Fruit fly (Drosophila melanogaster) whole organism, embryonic: ENCODE data around the gene Rh2.

Experiments
- BtbVII ChIP-seq: fragments of 200-800 bp; sonication (Bioruptor generic); optimal IDR thresholded peaks from 3 replicates; lab custom pipeline; 2017; ENCODE audit warnings: missing biosample characterization, mild to moderate bottlenecking, missing genetic modification characterization
- C15 ChIP-seq: fragments of 200-800 bp; sonication (Bioruptor generic); IDR thresholded peaks from 3 replicates; pipeline ENCODE4 v1.3.6; 2022; ENCODE audit warnings: missing biosample characterization, missing genetic modification characterization
- CG10431 ChIP-seq: fragments of 200-800 bp; sonication (Bioruptor generic); optimal IDR thresholded peaks from 3 replicates; lab custom pipeline; 2018; ENCODE audit warnings: missing biosample characterization, mild to moderate bottlenecking, missing genetic modification characterization
- CG10462 ChIP-seq: fragments of 200-800 bp; sonication (Bioruptor generic); optimal IDR thresholded peaks from 2 replicates; lab custom pipeline; 2016; ENCODE audit warnings: missing biosample characterization, missing genetic modification characterization
- CG11085 ChIP-seq: fragments of 200-800 bp; sonication (Bioruptor generic); IDR thresholded peaks from 2 replicates; pipeline ENCODE4 v1.3.6; 2022; ENCODE audit warnings: missing biosample characterization, missing genetic modification characterization
- CG12155 ChIP-seq: fragments of 200-800 bp; sonication (Bioruptor generic); optimal IDR thresholded peaks from 3 replicates; lab custom pipeline; 2016; ENCODE audit warnings: missing biosample characterization, missing genetic modification characterization
- CG12659 ChIP-seq: fragments of 200-800 bp; sonication (Bioruptor generic); optimal IDR thresholded peaks from 3 replicates; lab custom pipeline; 2017; ENCODE audit warnings: mild to moderate bottlenecking, missing biosample characterization, missing genetic modification reagents, missing genetic modification characterization
- CG13624 ChIP-seq: fragments of 200-800 bp; sonication (Bioruptor generic); optimal IDR thresholded peaks from 2 replicates; lab custom pipeline; 2016; ENCODE audit warnings: missing biosample characterization, missing genetic modification characterization
- CG14050 ChIP-seq: fragments of 200-800 bp; sonication (Bioruptor generic); IDR thresholded peaks from 3 replicates; pipeline ENCODE4 v1.3.6; 2022; ENCODE audit warnings: missing biosample characterization, missing genetic modification characterization
- CG15011 ChIP-seq: fragments of 200-800 bp; sonication (Bioruptor generic); optimal IDR thresholded peaks from 3 replicates; lab custom pipeline; 2018; ENCODE audit warnings: missing biosample characterization, mild to moderate bottlenecking, missing genetic modification characterization
- CG15479 ChIP-seq: fragments of 200-800 bp; sonication (Bioruptor generic); optimal IDR thresholded peaks from 3 replicates; lab custom pipeline; 2019; ENCODE audit warnings: missing biosample characterization, mild to moderate bottlenecking, missing genetic modification characterization, moderate library complexity
- CG1603 ChIP-seq: fragments of 200-800 bp; sonication (Bioruptor generic); optimal IDR thresholded peaks from 2 replicates; lab custom pipeline; 2019; ENCODE audit warnings: missing biosample characterization, mild to moderate bottlenecking, missing genetic modification characterization, moderate library complexity
- CG16779 ChIP-seq: fragments of 200-800 bp; sonication (Bioruptor generic); IDR thresholded peaks from 2 replicates; pipeline ENCODE4 v1.3.6; 2022; ENCODE audit warnings: missing biosample characterization, missing genetic modification characterization
- CG16815 ChIP-seq: fragments of 200-800 bp; sonication (Bioruptor generic); optimal IDR thresholded peaks from 3 replicates; lab custom pipeline; 2017; ENCODE audit warnings: missing biosample characterization, mild to moderate bottlenecking, missing genetic modification characterization
- CG1832 ChIP-seq: fragments of 200-800 bp; sonication (Bioruptor generic); optimal IDR thresholded peaks from 2 replicates; lab custom pipeline; 2017; ENCODE audit warnings: missing biosample characterization, mild to moderate bottlenecking, missing genetic modification characterization, inconsistent platforms
- CG30431 ChIP-seq: fragments of 200-800 bp; sonication (Bioruptor generic); optimal IDR thresholded peaks from 2 replicates; lab custom pipeline; 2017; ENCODE audit warnings: missing biosample characterization, missing genetic modification characterization
- CG42726 ChIP-seq: fragments of 200-800 bp; sonication (Bioruptor generic); IDR thresholded peaks from 2 replicates; pipeline ENCODE4 v1.3.6; 2022; ENCODE audit warnings: missing biosample characterization, missing genetic modification characterization; ENCODE audit not compliant: partially characterized antibody
- CG4617 ChIP-seq: fragments of 200-800 bp; sonication (Bioruptor generic); optimal IDR thresholded peaks from 3 replicates; lab custom pipeline; 2016; ENCODE audit warnings: missing biosample characterization, missing genetic modification characterization, borderline replicate concordance
- CG7839 ChIP-seq: fragments of 200-800 bp; sonication (Bioruptor generic); optimal IDR thresholded peaks from 3 replicates; lab custom pipeline; 2018; ENCODE audit warnings: missing biosample characterization, mild to moderate bottlenecking, missing genetic modification characterization, moderate library complexity
- CG7987 ChIP-seq: fragments of 200-800 bp; sonication (Bioruptor generic); optimal IDR thresholded peaks from 2 replicates; lab custom pipeline; 2018; ENCODE audit warnings: missing biosample characterization, mild to moderate bottlenecking, missing genetic modification characterization, moderate library complexity
- CG8281 ChIP-seq: fragments of 200-800 bp; sonication (Bioruptor generic); optimal IDR thresholded peaks from 2 replicates; lab custom pipeline; 2018; ENCODE audit warnings: missing biosample characterization, mild to moderate bottlenecking, missing genetic modification characterization, moderate library complexity
- CG9215 ChIP-seq: fragments of 200-800 bp; sonication (Bioruptor generic); IDR thresholded peaks from 2 replicates; pipeline ENCODE4 v1.3.6; 2022; ENCODE audit warnings: missing biosample characterization, missing genetic modification characterization
- CG9437 ChIP-seq: fragments of 200-800 bp; sonication (Bioruptor generic); optimal IDR thresholded peaks from 2 replicates; lab custom pipeline; 2018; ENCODE audit warnings: missing biosample characterization, mild to moderate bottlenecking, missing genetic modification characterization
- Camta ChIP-seq: fragments of 200-800 bp; sonication (Bioruptor generic); optimal IDR thresholded peaks from 2 replicates; lab custom pipeline; 2016; ENCODE audit warnings: missing biosample characterization, missing genetic modification characterization
- Dbx ChIP-seq: fragments of 200-800 bp; sonication (Bioruptor generic); IDR thresholded peaks from 3 replicates; pipeline ENCODE4 v1.3.6; 2022; ENCODE audit warnings: missing biosample characterization, missing genetic modification characterization
- Dll ChIP-seq: fragments of 200-800 bp; sonication (Bioruptor generic); IDR thresholded peaks from 4 replicates; pipeline ENCODE4 v1.3.6; 2022; ENCODE audit warnings: missing biosample characterization, missing genetic modification characterization; ENCODE audit not compliant: partially characterized antibody
- Drgx ChIP-seq: fragments of 200-800 bp; sonication (Bioruptor generic); IDR thresholded peaks from 2 replicates; pipeline ENCODE4 v1.3.6; 2022; ENCODE audit warnings: missing biosample characterization, missing genetic modification characterization
- HHEX ChIP-seq: fragments of 200-800 bp; sonication (Bioruptor generic); optimal IDR thresholded peaks from 3 replicates; lab custom pipeline; 2017; ENCODE audit warnings: missing biosample characterization, mild to moderate bottlenecking, missing genetic modification characterization, missing genetic modification reagents
- HLH54F ChIP-seq: fragments of 200-800 bp; sonication (Bioruptor generic); optimal IDR thresholded peaks from 3 replicates; lab custom pipeline; 2016; ENCODE audit warnings: missing biosample characterization, missing genetic modification characterization
- Jarid2 ChIP-seq: fragments of 200-800 bp; sonication (Bioruptor generic); optimal IDR thresholded peaks from 3 replicates; lab custom pipeline; 2017; ENCODE audit warnings: mild to moderate bottlenecking, missing biosample characterization, missing genetic modification reagents, missing genetic modification characterization
- Myb ChIP-seq: fragments of 200-800 bp; sonication (Bioruptor generic); optimal IDR thresholded peaks from 2 replicates; lab custom pipeline; 2016; ENCODE audit warnings: missing biosample characterization, missing genetic modification characterization
- Neu2 ChIP-seq: fragments of 200-800 bp; sonication (Bioruptor generic); optimal IDR thresholded peaks from 3 replicates; lab custom pipeline; 2016; ENCODE audit warnings: missing biosample characterization, missing genetic modification characterization, borderline replicate concordance
- PHDP ChIP-seq: fragments of 200-800 bp; sonication (Bioruptor generic); optimal IDR thresholded peaks from 3 replicates; lab custom pipeline; 2018; ENCODE audit warnings: missing biosample characterization, mild to moderate bottlenecking, missing genetic modification characterization, moderate library complexity
- Rx ChIP-seq: fragments of 200-800 bp; sonication (Bioruptor generic); IDR thresholded peaks from 2 replicates; pipeline ENCODE4 v1.3.6; 2022; ENCODE audit warnings: missing biosample characterization, missing genetic modification characterization
- Tbp ChIP-seq: fragments of >200 bp; optimal IDR thresholded peaks from 2 replicates; lab custom pipeline; 2018; ENCODE audit warnings: missing biosample characterization, missing genetic modification characterization
- bsh ChIP-seq, 2 experiments: fragments of 200-800 bp; sonication (Bioruptor generic); optimal IDR thresholded peaks; 2 replicates each; lab custom pipeline; 2017 to 2018; ENCODE audit warnings: mild to moderate bottlenecking in 2 of 2, missing biosample characterization in 2 of 2, missing genetic modification characterization in 2 of 2, moderate library complexity in 1 of 2
- corto ChIP-seq: fragments of 200-800 bp; sonication (Bioruptor generic); optimal IDR thresholded peaks from 2 replicates; lab custom pipeline; 2016; ENCODE audit warnings: missing biosample characterization, mild to moderate bottlenecking, missing genetic modification characterization, moderate library complexity
- fd96Cb ChIP-seq: fragments of 200-800 bp; sonication (Bioruptor generic); optimal IDR thresholded peaks from 2 replicates; lab custom pipeline; 2018; ENCODE audit warnings: missing biosample characterization, mild to moderate bottlenecking, missing genetic modification characterization, moderate library complexity
- gsb ChIP-seq: fragments of 200-800 bp; sonication (Bioruptor generic); IDR thresholded peaks from 2 replicates; pipeline ENCODE4 v1.3.6; 2022; ENCODE audit warnings: missing biosample characterization, missing genetic modification characterization
- ham ChIP-seq: fragments of 200-800 bp; sonication (Bioruptor generic); IDR thresholded peaks from 2 replicates; pipeline ENCODE4 v1.3.6; 2022; ENCODE audit warnings: missing biosample characterization, missing genetic modification characterization
- hkb ChIP-seq, 2 experiments: fragments of 200-800 bp in 1 of 2; fragments of >200 bp in 1 of 2; sonication (Bioruptor generic) in 1 of 2; IDR thresholded peaks in 1 of 2; optimal IDR thresholded peaks in 1 of 2; 2 replicates each; pipeline versions ENCODE4 v1.3.6 to Lab custom; 2017 to 2022; ENCODE audit warnings: missing biosample characterization in 1 of 2, missing genetic modification characterization in 1 of 2
- hth ChIP-seq: fragments of >200 bp; optimal IDR thresholded peaks from 2 replicates; lab custom pipeline; 2017; ENCODE audit warnings: inconsistent platforms
- ind ChIP-seq: fragments of 200-800 bp; sonication (Bioruptor generic); optimal IDR thresholded peaks from 3 replicates; lab custom pipeline; 2016; ENCODE audit warnings: missing biosample characterization, missing genetic modification characterization
- lab ChIP-seq: fragments of 200-800 bp; sonication (Bioruptor generic); optimal IDR thresholded peaks from 3 replicates; lab custom pipeline; 2017; ENCODE audit warnings: missing biosample characterization, missing genetic modification characterization, mild to moderate bottlenecking, moderate library complexity, missing genetic modification reagents
- nmo ChIP-seq: fragments of 200-800 bp; sonication (Bioruptor generic); optimal IDR thresholded peaks from 2 replicates; lab custom pipeline; 2018; ENCODE audit warnings: missing biosample characterization, mild to moderate bottlenecking, missing genetic modification characterization, moderate library complexity
- org-1 ChIP-seq: fragments of 200-800 bp; sonication (Bioruptor generic); optimal IDR thresholded peaks from 2 replicates; lab custom pipeline; 2017; ENCODE audit warnings: missing biosample characterization, missing genetic modification characterization
- pros ChIP-seq: fragments of 200-800 bp; sonication (Bioruptor generic); optimal IDR thresholded peaks from 3 replicates; lab custom pipeline; 2019; ENCODE audit warnings: missing biosample characterization, mild to moderate bottlenecking, missing genetic modification characterization, moderate library complexity
- repo ChIP-seq: fragments of 200-800 bp; sonication (Bioruptor generic); optimal IDR thresholded peaks from 2 replicates; lab custom pipeline; 2016; ENCODE audit warnings: missing biosample characterization, missing genetic modification characterization
- slbo ChIP-seq: fragments of 200-800 bp; sonication (Bioruptor generic); IDR thresholded peaks from 2 replicates; pipeline ENCODE4 v1.3.6; 2022; ENCODE audit warnings: missing biosample characterization, missing genetic modification characterization
- zfh1 ChIP-seq: fragments of 200-800 bp; sonication (Bioruptor generic); IDR thresholded peaks from 3 replicates; pipeline ENCODE4 v1.3.6; 2022; ENCODE audit warnings: missing biosample characterization, missing genetic modification characterization

Rh2 gene

dm6 chr3R:18895227-18895626 lies 4.0 kb upstream of the Rh2 start (continued):
- TF ChIP-seq Tbp, result no peak
- no peak for TF ChIP-seq HHEX (GFP tag; lab: Kevin White, UChicago)
- no peak for TF ChIP-seq CG1832 (GFP tag; lab: Kevin White, UChicago)
- TF ChIP-seq fd96Cb, result no peak
- TF ChIP-seq CG11085 (GFP tag; lab: Robert Waterston, UW), result peak; percentile 59
- TF ChIP-seq CG12659 (GFP tag; lab: Kevin White, UChicago), result no peak
- TF ChIP-seq CG13624 (GFP tag; lab: Kevin White, UChicago), result no peak
- TF ChIP-seq ind, result peak; percentile 20
- TF ChIP-seq Rx (GFP tag; lab: Robert Waterston, UW), result peak; percentile 55
- no peak for TF ChIP-seq CG16779 (GFP tag; lab: Robert Waterston, UW)
- TF ChIP-seq Myb, result no peak
- no peak for TF ChIP-seq CG15479 (GFP tag; lab: Kevin White, UChicago)
- TF ChIP-seq PHDP (tag; lab: Kevin White, UChicago), result no peak
- no peak for TF ChIP-seq CG15011 (GFP tag; lab: Kevin White, UChicago)
- TF ChIP-seq gsb (GFP tag; lab: Robert Waterston, UW), result peak; percentile 71
- TF ChIP-seq org-1 (GFP tag; lab: Kevin White, UChicago), result no peak
- TF ChIP-seq CG7839, result no peak
- no peak for TF ChIP-seq CG1603 (tag; lab: Kevin White, UChicago)
- TF ChIP-seq pros, result no peak
- no peak for TF ChIP-seq CG42726 (GFP tag; lab: Robert Waterston, UW)
- no peak for TF ChIP-seq CG12155 (GFP tag; lab: Kevin White, UChicago)
- no peak for TF ChIP-seq repo (GFP tag; lab: Kevin White, UChicago)
- no peak for TF ChIP-seq CG10462 (GFP tag; lab: Kevin White, UChicago)
- TF ChIP-seq slbo (GFP tag; lab: Robert Waterston, UW), result 0 out of 2 replicates have a peak, but pooled peaks have one; percentile 34
- no peak for TF ChIP-seq hth (lab: Kevin White, UChicago)
- 0 out of 3 replicates have a peak, but pooled peaks have one; percentile 9 for TF ChIP-seq C15
- no peak for TF ChIP-seq Drgx (GFP tag; lab: Robert Waterston, UW)
- no peak for TF ChIP-seq Jarid2
- peak; percentile 33; the same call in 1 of the 3 replicates for TF ChIP-seq CG14050 (GFP tag; lab: Robert Waterston, UW)
- peak; percentile 53; the same call in 1 of the 3 replicates for TF ChIP-seq zfh1 (GFP tag; lab: Robert Waterston, UW)
- TF ChIP-seq Neu2, result no peak
- TF ChIP-seq nmo (GFP tag; lab: Kevin White, UChicago), result no peak
- TF ChIP-seq corto (GFP tag; lab: Kevin White, UChicago), result no peak
- TF ChIP-seq CG16815 (GFP tag; lab: Kevin White, UChicago), result no peak
- peak; percentile 74 for TF ChIP-seq CG9215
- TF ChIP-seq CG30431 (GFP tag; lab: Kevin White, UChicago), result no peak
- TF ChIP-seq ham, result no peak; the same call in 1 of the 2 replicates
- TF ChIP-seq lab (GFP tag; lab: Kevin White, UChicago), result peak; percentile 62
- TF ChIP-seq Dbx (GFP tag; lab: Robert Waterston, UW), result peak; percentile 61; the same call in 2 of the 3 replicates
- no peak for TF ChIP-seq CG7987
- TF ChIP-seq Dll, result no peak
- no peak for TF ChIP-seq hkb (optimal IDR thresholded peaks at IDR 0.05; lab: Kevin White, UChicago)
- no peak; the same call in 1 of the 2 replicates for TF ChIP-seq hkb (GFP tag; IDR thresholded peaks at IDR 0.05; lab: Robert Waterston, UW)
- no peak for TF ChIP-seq CG4617
- TF ChIP-seq Camta, result no peak
- TF ChIP-seq BtbVII (GFP tag; lab: Kevin White, UChicago), result peak; percentile 11
- TF ChIP-seq bsh (GFP tag; optimal IDR thresholded peaks at IDR 0.05; lab: Kevin White, UChicago), result no peak
- TF ChIP-seq CG9437, result no peak
- TF ChIP-seq HLH54F (GFP tag; lab: Kevin White, UChicago), result no peak
- TF ChIP-seq CG8281 (tag; lab: Kevin White, UChicago), result no peak
- TF ChIP-seq CG10431 (GFP tag; lab: Kevin White, UChicago), result no peak
